Fruit fly (Drosophila melanogaster): ENCODE results near the gene hid.

Gene hid

DNA sequence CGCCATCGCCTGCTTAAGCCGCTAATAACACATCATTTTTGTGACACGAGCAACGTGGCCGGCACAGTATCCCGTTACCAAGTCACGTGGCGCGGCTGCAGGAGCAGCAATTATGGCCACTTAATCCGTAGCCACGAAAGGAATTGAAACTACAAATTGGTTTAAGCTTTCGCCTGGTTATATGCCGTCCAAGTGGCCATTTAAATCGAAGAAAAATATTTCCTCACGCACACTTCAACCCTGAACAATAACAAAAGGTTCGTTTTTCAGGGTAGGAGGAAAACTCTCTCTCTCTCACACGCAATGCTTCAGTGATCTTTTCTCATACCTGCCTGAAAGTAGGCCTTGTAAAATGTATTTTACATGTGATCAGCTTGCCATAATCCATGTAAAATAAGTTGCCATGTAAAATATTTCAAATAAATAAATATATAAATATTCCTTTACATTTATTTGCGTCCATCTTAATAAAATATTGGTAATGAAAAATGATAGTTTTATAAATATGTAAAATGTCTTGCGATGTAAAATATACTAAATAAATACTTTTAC lies 18.4 kb downstream of the hid start (continued):
- TF ChIP-seq Myb (GFP tag; optimal IDR thresholded peaks at IDR 0.05) (no peak), CG14710 (tag; optimal IDR thresholded peaks at IDR 0.05) (peak; percentile 9), Hey (tag; optimal IDR thresholded peaks at IDR 0.05) (peak; percentile 37), sens (GFP tag) (peak; percentile 74), CG5180 (GFP tag; optimal IDR thresholded peaks at IDR 0.05) (no peak), oc (tag; optimal IDR thresholded peaks at IDR 0.05) (peak; percentile 6), dimm (GFP tag; IDR thresholded peaks at IDR 0.05) (no peak), corto (GFP tag; optimal IDR thresholded peaks at IDR 0.05) (no peak), CG11085 (GFP tag; IDR thresholded peaks at IDR 0.05) (no peak), pita (GFP tag; optimal IDR thresholded peaks at IDR 0.05) (peak; percentile 19), Usf (GFP tag; optimal IDR thresholded peaks at IDR 0.05) (no peak), CTCF (GFP tag; optimal IDR thresholded peaks at IDR 0.05) (peak; percentile 74), CG4820 (GFP tag; optimal IDR thresholded peaks at IDR 0.05) (no peak), crol (GFP tag; IDR thresholded peaks at IDR 0.05) (no peak), da (GFP tag; optimal IDR thresholded peaks at IDR 0.05) (no peak), Atf6 (GFP tag; IDR thresholded peaks at IDR 0.05) (no peak), stwl (tag; optimal IDR thresholded peaks at IDR 0.05) (peak; percentile 90)

DNA sequence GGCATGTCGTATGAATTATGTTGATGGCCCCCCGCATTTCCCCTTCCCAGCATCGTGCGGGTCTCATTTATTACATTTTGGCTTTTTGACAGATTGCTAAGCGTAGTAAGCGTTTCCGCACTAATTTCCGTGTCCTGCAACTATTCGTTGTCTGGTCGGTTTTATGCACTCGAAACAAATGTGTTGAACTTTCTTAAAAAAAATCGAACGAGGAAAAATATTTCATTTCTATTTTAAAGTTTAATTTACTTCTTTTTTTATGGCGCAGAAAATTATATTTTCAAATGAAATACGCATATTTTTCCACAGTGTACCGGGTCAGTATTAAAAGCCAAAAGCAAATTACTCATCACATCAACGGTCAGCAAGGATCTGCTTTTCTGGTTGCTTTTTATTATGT lies 20.6 kb downstream of the hid start:
- TF ChIP-seq CG1603 (tag; optimal IDR thresholded peaks at IDR 0.05), result peak; percentile 2
- TF ChIP-seq gem (tag; optimal IDR thresholded peaks at IDR 0.05), result peak; percentile 26
- TF ChIP-seq CG13624 (GFP tag; optimal IDR thresholded peaks at IDR 0.05), result no peak
- TF ChIP-seq Ets65A (GFP tag), result peak; percentile 44
- no peak for TF ChIP-seq CG14710 (tag; optimal IDR thresholded peaks at IDR 0.05)
- peak; percentile 68 for TF ChIP-seq sens (GFP tag)
- no peak for TF ChIP-seq wek (GFP tag; optimal IDR thresholded peaks at IDR 0.05)
- no peak for TF ChIP-seq D19A (tag; optimal IDR thresholded peaks at IDR 0.05)
- no peak for TF ChIP-seq CG6654 (GFP tag; optimal IDR thresholded peaks at IDR 0.05)
- no peak for TF ChIP-seq Rx (GFP tag; IDR thresholded peaks at IDR 0.05)
- TF ChIP-seq Xrp1 (GFP tag; IDR thresholded peaks at IDR 0.05), result peak; percentile 12; the same call in 1 of the 2 replicates
- TF ChIP-seq pho (GFP tag; optimal IDR thresholded peaks at IDR 0.05), result no peak

DNA sequence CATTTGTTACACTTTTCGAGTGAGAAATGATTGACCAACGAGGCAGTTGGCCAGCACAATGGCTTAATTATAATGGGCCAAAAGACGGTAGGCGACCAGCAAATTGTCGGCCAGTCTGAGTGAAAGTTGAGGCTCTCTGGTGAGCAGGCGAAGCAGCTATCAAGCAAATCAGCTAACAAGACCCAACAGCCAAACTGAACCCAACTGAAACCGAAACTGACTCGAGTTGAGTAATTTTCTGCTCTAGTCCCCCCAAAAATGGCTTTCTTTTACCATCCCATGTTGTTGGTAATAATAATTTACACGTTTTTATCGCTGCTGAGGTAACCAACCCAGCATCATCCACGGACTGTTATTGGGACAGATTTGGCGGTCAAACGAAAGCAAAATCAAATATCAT lies 22.3 kb downstream of the hid start:
- TF ChIP-seq Atf-2 (GFP tag; optimal IDR thresholded peaks at IDR 0.05) (no peak), Blimp-1 (GFP tag; optimal IDR thresholded peaks at IDR 0.05) (peak; percentile 69), Pdp1 (GFP tag; optimal IDR thresholded peaks at IDR 0.05) (peak in 1 of 2 experiments; percentile 34), Bgb (GFP tag; IDR thresholded peaks at IDR 0.05; ENCODE audit: partially characterized antibody) (no peak), luna (GFP tag; optimal IDR thresholded peaks at IDR 0.05) (no peak), CG15696 (tag; optimal IDR thresholded peaks at IDR 0.05) (no peak), z (GFP tag; IDR thresholded peaks at IDR 0.05) (peak; percentile 52; the same call in 1 of the 3 replicates)

DNA sequence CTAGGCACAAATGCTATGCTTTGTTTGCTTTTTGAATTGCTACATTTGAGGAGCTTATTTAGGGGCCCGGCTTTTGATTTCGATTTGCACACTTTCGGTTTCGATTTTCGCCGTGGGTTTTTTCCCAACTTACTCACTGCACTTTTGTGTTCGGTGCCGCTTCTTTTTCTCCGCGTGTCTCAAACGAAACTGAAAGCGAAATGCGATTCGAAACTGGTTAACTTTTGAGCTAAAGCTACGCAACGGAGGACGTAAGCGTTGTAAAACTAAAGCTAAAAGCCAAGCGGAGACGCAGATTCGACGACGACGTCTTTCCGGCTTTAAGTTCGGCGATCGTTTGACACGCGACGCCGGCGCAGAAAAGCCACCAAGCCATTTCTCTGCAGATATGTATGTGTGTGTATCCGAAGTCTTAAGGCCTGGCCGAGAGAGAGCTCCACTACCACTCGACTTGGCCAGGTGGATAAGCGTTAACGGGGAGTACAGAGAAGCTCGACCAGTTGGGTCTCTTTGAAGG lies 23.2 kb downstream of the hid start, which contains the start of gene CG13699:
CG13699 (minus strand) TSS at position 349 of the 517 bp plus-strand sequence.
- TF ChIP-seq Deaf1 (tag; optimal IDR thresholded peaks at IDR 0.05) (peak; percentile 64), CG5953 (GFP tag; IDR thresholded peaks at IDR 0.05) (no peak), CG11504 (tag; optimal IDR thresholded peaks at IDR 0.05) (no peak), Pdp1 (GFP tag; optimal IDR thresholded peaks at IDR 0.05) (peak in 1 of 2 experiments; percentile 11), insv (GFP tag; optimal IDR thresholded peaks at IDR 0.05) (no peak), Trl (optimal IDR thresholded peaks at IDR 0.05) (peak in 1 of 2 experiments; percentile 3), Trl (GFP tag; optimal IDR thresholded peaks at IDR 0.05) (no peak), hkb (optimal IDR thresholded peaks at IDR 0.05) (no peak), hkb (GFP tag; IDR thresholded peaks at IDR 0.05) (0 out of 2 replicates have a peak, but pooled peaks have one; percentile 22), z (GFP tag; IDR thresholded peaks at IDR 0.05) (peak; percentile 68; the same call in 2 of the 3 replicates), kah (GFP tag; optimal IDR thresholded peaks at IDR 0.05) (no peak), CG7745 (tag; optimal IDR thresholded peaks at IDR 0.05) (no peak), CG1233 (GFP tag; optimal IDR thresholded peaks at IDR 0.05) (no peak), oc (tag; optimal IDR thresholded peaks at IDR 0.05) (peak; percentile 61), CG3065 (GFP tag; optimal IDR thresholded peaks at IDR 0.05) (no peak), HmgZ (tag; optimal IDR thresholded peaks at IDR 0.05) (no peak), Dbx (GFP tag; IDR thresholded peaks at IDR 0.05) (no peak)

All from whole organism, embryonic.